Comparison of ENCODE assay signal across 1 fruit fly cellular context in the genomic region with DNA sequence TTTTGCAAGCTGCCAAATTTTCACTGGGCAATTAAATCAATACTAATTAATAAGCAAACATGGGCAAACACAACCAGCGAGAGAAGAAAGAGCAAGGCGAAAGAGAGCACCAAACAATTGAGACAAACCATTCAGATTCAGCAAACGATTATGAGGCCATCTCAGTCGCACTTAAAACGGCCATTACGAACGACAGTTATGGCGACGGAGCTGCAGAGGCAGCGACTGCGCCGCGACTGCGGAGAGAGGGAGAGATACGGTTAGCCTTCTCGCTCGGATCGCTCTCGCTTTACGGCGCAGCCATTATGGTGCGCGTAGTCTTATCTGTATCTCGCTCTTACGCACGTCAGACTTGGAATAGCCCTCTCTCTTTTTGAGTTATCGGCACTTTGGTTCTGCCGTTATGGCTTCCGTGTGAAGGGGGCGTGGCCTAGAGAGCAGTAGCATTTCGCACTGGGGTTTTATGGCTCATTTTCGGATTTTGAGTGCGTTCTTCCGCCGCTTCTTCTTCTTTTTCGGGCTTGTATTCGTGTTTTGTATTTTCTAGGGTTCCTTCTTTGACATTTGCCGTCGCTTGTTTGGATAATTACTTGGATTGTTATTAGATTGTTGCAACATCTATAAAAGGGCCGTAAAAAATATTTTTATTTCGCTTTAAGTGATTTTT.
A peak's percentile ranks its signal among the peaks of the same experiment; 100 is the strongest.
TF ChIP-seq lines count a peak whose summit lies in the region.

No protein-coding gene starts in this region.

TF ChIP-seq in whole organism, embryonic, 481 proteins besides CTCF, POLR2A, EP300 and RAD21 (continued from another document and continues in another):
- TF ChIP-seq prd (optimal IDR thresholded peaks at IDR 0.05; lab: Kevin White, UChicago) (no peak), prd (GFP tag; IDR thresholded peaks at IDR 0.05; lab: Robert Waterston, UW) (peak; percentile 52; the same call in 1 of the 3 replicates), Dll (GFP tag; IDR thresholded peaks at IDR 0.05; lab: Robert Waterston, UW; ENCODE audit: partially characterized antibody) (peak; percentile 55; the same call in 2 of the 4 replicates), CG17829 (tag; optimal IDR thresholded peaks at IDR 0.05; lab: Kevin White, UChicago) (peak; percentile 75), phol (tag; optimal IDR thresholded peaks at IDR 0.05; lab: Kevin White, UChicago) (peak; percentile 99), Mrtf (GFP tag; IDR thresholded peaks at IDR 0.05; lab: Robert Waterston, UW) (no peak), Blimp-1 (GFP tag; optimal IDR thresholded peaks at IDR 0.05; lab: Kevin White, UChicago) (peak; percentile 39), lmd (GFP tag; IDR thresholded peaks at IDR 0.05; lab: Robert Waterston, UW) (no peak), tll (GFP tag; optimal IDR thresholded peaks at IDR 0.05; lab: Kevin White, UChicago) (peak; percentile 89 to 92), ara (GFP tag; IDR thresholded peaks at IDR 0.05; lab: Robert Waterston, UW) (peak; percentile 46; the same call in 1 of the 2 replicates), bcd (GFP tag; optimal IDR thresholded peaks at IDR 0.05; lab: Kevin White, UChicago) (no peak), sna (GFP tag; IDR thresholded peaks at IDR 0.05; lab: Robert Waterston, UW; ENCODE audit: partially characterized antibody) (0 out of 2 replicates have a peak, but pooled peaks have one; percentile 57), CG8359 (GFP tag; optimal IDR thresholded peaks at IDR 0.05; lab: Kevin White, UChicago; ENCODE audit: borderline replicate concordance) (no peak), hkb (optimal IDR thresholded peaks at IDR 0.05; lab: Kevin White, UChicago) (no peak), hkb (GFP tag; IDR thresholded peaks at IDR 0.05; lab: Robert Waterston, UW) (0 out of 2 replicates have a peak, but pooled peaks have one; percentile 48), Ets65A (GFP tag; lab: Kevin White, UChicago) (no peak), CG3995 (GFP tag; optimal IDR thresholded peaks at IDR 0.05; lab: Kevin White, UChicago) (no peak), insv (GFP tag; optimal IDR thresholded peaks at IDR 0.05; lab: Kevin White, UChicago) (peak in 1 of 2 experiments; percentile 14), CG3163 (GFP tag; optimal IDR thresholded peaks at IDR 0.05; lab: Kevin White, UChicago) (peak; percentile 34), CG1832 (GFP tag; optimal IDR thresholded peaks at IDR 0.05; lab: Kevin White, UChicago) (peak; percentile 100), Scr (GFP tag; IDR thresholded peaks at IDR 0.05; lab: Robert Waterston, UW; ENCODE audit: partially characterized antibody) (peak; percentile 61), CG10209 (GFP tag; optimal IDR thresholded peaks at IDR 0.05; lab: Kevin White, UChicago) (no peak), CG6689 (GFP tag; IDR thresholded peaks at IDR 0.05; lab: Robert Waterston, UW) (no peak), pros (GFP tag; optimal IDR thresholded peaks at IDR 0.05; lab: Kevin White, UChicago) (peak; percentile 78), inv (GFP tag; IDR thresholded peaks at IDR 0.05; lab: Robert Waterston, UW; ENCODE audit: partially characterized antibody) (peak; percentile 50), CG3065 (GFP tag; optimal IDR thresholded peaks at IDR 0.05; lab: Kevin White, UChicago) (peak; percentile 91), D19A (tag; optimal IDR thresholded peaks at IDR 0.05; lab: Kevin White, UChicago) (no peak), D (optimal IDR thresholded peaks at IDR 0.05; lab: Kevin White, UChicago) (peak; percentile 99), D (GFP tag; optimal IDR thresholded peaks at IDR 0.05; lab: Kevin White, UChicago) (peak; percentile 39), cg (GFP tag; optimal IDR thresholded peaks at IDR 0.05; lab: Kevin White, UChicago) (peak; percentile 77), onecut (GFP tag; IDR thresholded peaks at IDR 0.05; lab: Robert Waterston, UW) (peak; percentile 49; the same call in 1 of the 2 replicates), CG32532 (GFP tag; IDR thresholded peaks at IDR 0.05; lab: Robert Waterston, UW) (peak; percentile 27; the same call in 1 of the 2 replicates), zen (tag; optimal IDR thresholded peaks at IDR 0.05; lab: Kevin White, UChicago) (peak; percentile 89), CG11696 (GFP tag; IDR thresholded peaks at IDR 0.05; lab: Robert Waterston, UW) (no peak), nerfin-1 (tag; optimal IDR thresholded peaks at IDR 0.05; lab: Kevin White, UChicago) (peak; percentile 38), oc (tag; optimal IDR thresholded peaks at IDR 0.05; lab: Kevin White, UChicago) (peak; percentile 92), chinmo (GFP tag; IDR thresholded peaks at IDR 0.05; lab: Robert Waterston, UW; ENCODE audit: partially characterized antibody) (peak; percentile 95), CG6791 (GFP tag; IDR thresholded peaks at IDR 0.05; lab: Robert Waterston, UW; ENCODE audit: partially characterized antibody) (peak; percentile 64; the same call in 1 of the 3 replicates), Med (GFP tag; lab: Kevin White, UChicago) (peak; percentile 57), NK7.1 (GFP tag; optimal IDR thresholded peaks at IDR 0.05; lab: Kevin White, UChicago) (no peak), Trl (optimal IDR thresholded peaks at IDR 0.05; lab: Kevin White, UChicago) (peak; percentile 69 to 90), Trl (GFP tag; optimal IDR thresholded peaks at IDR 0.05; lab: Kevin White, UChicago) (peak; percentile 13), Opbp (GFP tag; IDR thresholded peaks at IDR 0.05; lab: Robert Waterston, UW; ENCODE audit: partially characterized antibody) (peak; percentile 73), Sox102F (GFP tag; optimal IDR thresholded peaks at IDR 0.05; lab: Kevin White, UChicago) (no peak), dmrt99B (tag; optimal IDR thresholded peaks at IDR 0.05; lab: Kevin White, UChicago) (no peak), CG15479 (GFP tag; optimal IDR thresholded peaks at IDR 0.05; lab: Kevin White, UChicago) (peak; percentile 49), slou (GFP tag; optimal IDR thresholded peaks at IDR 0.05; lab: Kevin White, UChicago) (no peak), hb (GFP tag; IDR thresholded peaks at IDR 0.05; lab: Robert Waterston, UW; ENCODE audit: partially characterized antibody) (peak; percentile 12; the same call in 1 of the 3 replicates), CG14860 (GFP tag; IDR thresholded peaks at IDR 0.05; lab: Robert Waterston, UW; ENCODE audit: partially characterized antibody) (0 out of 3 replicates have a peak, but pooled peaks have one; percentile 14), CG18262 (tag; optimal IDR thresholded peaks at IDR 0.05; lab: Kevin White, UChicago) (peak; percentile 40), Adf1 (GFP tag; IDR thresholded peaks at IDR 0.05; lab: Robert Waterston, UW) (peak; percentile 100), CG16813 (GFP tag; IDR thresholded peaks at IDR 0.05; lab: Robert Waterston, UW; ENCODE audit: partially characterized antibody) (0 out of 3 replicates have a peak, but pooled peaks have one; percentile 23), bowl (GFP tag; IDR thresholded peaks at IDR 0.05; lab: Robert Waterston, UW) (peak; percentile 50; the same call in 1 of the 2 replicates), CG2199 (GFP tag; IDR thresholded peaks at IDR 0.05; lab: Robert Waterston, UW) (0 out of 3 replicates have a peak, but pooled peaks have one; percentile 35), pb (GFP tag; optimal IDR thresholded peaks at IDR 0.05; lab: Kevin White, UChicago) (no peak), grn (GFP tag; optimal IDR thresholded peaks at IDR 0.05; lab: Kevin White, UChicago) (peak; percentile 30), Nf-YA (GFP tag; IDR thresholded peaks at IDR 0.05; lab: Robert Waterston, UW) (peak; percentile 80), CG11085 (GFP tag; IDR thresholded peaks at IDR 0.05; lab: Robert Waterston, UW) (no peak), pho (GFP tag; optimal IDR thresholded peaks at IDR 0.05; lab: Kevin White, UChicago) (peak; percentile 37), gsb-n (tag; optimal IDR thresholded peaks at IDR 0.05; lab: Kevin White, UChicago) (peak; percentile 65), CG42726 (GFP tag; IDR thresholded peaks at IDR 0.05; lab: Robert Waterston, UW; ENCODE audit: partially characterized antibody) (no peak), sob (GFP tag; IDR thresholded peaks at IDR 0.05; lab: Robert Waterston, UW) (peak; percentile 70; the same call in 1 of the 2 replicates), ken (GFP tag; IDR thresholded peaks at IDR 0.05; lab: Robert Waterston, UW) (no peak), Stat92E (GFP tag; optimal IDR thresholded peaks at IDR 0.05; lab: Kevin White, UChicago) (peak in 1 of 3 experiments; percentile 60), sr (GFP tag; IDR thresholded peaks at IDR 0.05; lab: Robert Waterston, UW) (peak; percentile 51; the same call in 2 of the 3 replicates), Abd-B (GFP tag; optimal IDR thresholded peaks at IDR 0.05; lab: Kevin White, UChicago) (peak; percentile 92), CG33213 (GFP tag; optimal IDR thresholded peaks at IDR 0.05; lab: Kevin White, UChicago) (no peak), cad (GFP tag; optimal IDR thresholded peaks at IDR 0.05; lab: Kevin White, UChicago) (peak; percentile 96), fd64A (GFP tag; optimal IDR thresholded peaks at IDR 0.05; lab: Kevin White, UChicago) (peak; percentile 3), zen2 (GFP tag; IDR thresholded peaks at IDR 0.05; lab: Robert Waterston, UW; ENCODE audit: partially characterized antibody) (peak; percentile 51; the same call in 1 of the 3 replicates), ftz-f1 (GFP tag; optimal IDR thresholded peaks at IDR 0.05; lab: Kevin White, UChicago) (peak; percentile 63), CoRest (tag; optimal IDR thresholded peaks at IDR 0.05; lab: Kevin White, UChicago) (peak; percentile 80), Hmr (GFP tag; optimal IDR thresholded peaks at IDR 0.05; lab: Kevin White, UChicago) (no peak), rib (GFP tag; IDR thresholded peaks at IDR 0.05; lab: Robert Waterston, UW) (peak; percentile 80), ewg (GFP tag; optimal IDR thresholded peaks at IDR 0.05; lab: Kevin White, UChicago) (peak; percentile 99), Nf-YB (GFP tag; optimal IDR thresholded peaks at IDR 0.05; lab: Kevin White, UChicago) (peak; percentile 97), nmo (GFP tag; optimal IDR thresholded peaks at IDR 0.05; lab: Kevin White, UChicago) (peak; percentile 79), HmgZ (tag; optimal IDR thresholded peaks at IDR 0.05; lab: Kevin White, UChicago) (peak; percentile 59), Aef1 (GFP tag; IDR thresholded peaks at IDR 0.05; lab: Robert Waterston, UW) (no peak), lbe (GFP tag; optimal IDR thresholded peaks at IDR 0.05; lab: Kevin White, UChicago) (no peak), CG8290 (GFP tag; optimal IDR thresholded peaks at IDR 0.05; lab: Kevin White, UChicago) (no peak), CG8290 (tag; optimal IDR thresholded peaks at IDR 0.05; lab: Kevin White, UChicago) (peak in 1 of 2 experiments; percentile 28), Neu2 (GFP tag; optimal IDR thresholded peaks at IDR 0.05; lab: Kevin White, UChicago; ENCODE audit: borderline replicate concordance) (peak; percentile 45), fd102C (GFP tag; optimal IDR thresholded peaks at IDR 0.05; lab: Kevin White, UChicago) (no peak), CG14014 (GFP tag; IDR thresholded peaks at IDR 0.05; lab: Robert Waterston, UW) (0 out of 2 replicates have a peak, but pooled peaks have one; percentile 28), Nf-YC (tag; optimal IDR thresholded peaks at IDR 0.05; lab: Kevin White, UChicago) (peak; percentile 98), HmgD (GFP tag; optimal IDR thresholded peaks at IDR 0.05; lab: Kevin White, UChicago) (peak; percentile 91), odd (GFP tag; optimal IDR thresholded peaks at IDR 0.05; lab: Kevin White, UChicago) (peak; percentile 93), CG6175 (GFP tag; IDR thresholded peaks at IDR 0.05; lab: Robert Waterston, UW) (no peak), vnd (GFP tag; IDR thresholded peaks at IDR 0.05; lab: Robert Waterston, UW; ENCODE audit: partially characterized antibody) (peak; percentile 60), CG8478 (optimal IDR thresholded peaks at IDR 0.05; lab: Kevin White, UChicago) (peak; percentile 99), CG16863 (GFP tag; optimal IDR thresholded peaks at IDR 0.05; lab: Kevin White, UChicago) (no peak), CG4707 (GFP tag; optimal IDR thresholded peaks at IDR 0.05; lab: Kevin White, UChicago) (no peak), sd (tag; optimal IDR thresholded peaks at IDR 0.05; lab: Kevin White, UChicago) (peak; percentile 72), tna (GFP tag; IDR thresholded peaks at IDR 0.05; lab: Robert Waterston, UW; ENCODE audit: partially characterized antibody) (peak; percentile 72; the same call in 1 of the 2 replicates), sens (GFP tag; lab: Kevin White, UChicago) (peak; percentile 69), CG43689 (GFP tag; IDR thresholded peaks at IDR 0.05; lab: Robert Waterston, UW) (no peak), Xrp1 (GFP tag; IDR thresholded peaks at IDR 0.05; lab: Robert Waterston, UW) (0 out of 2 replicates have a peak, but pooled peaks have one; percentile 9), CG13287 (GFP tag; IDR thresholded peaks at IDR 0.05; lab: Robert Waterston, UW; ENCODE audit: partially characterized antibody) (peak; percentile 37; the same call in 1 of the 2 replicates), Deaf1 (tag; optimal IDR thresholded peaks at IDR 0.05; lab: Kevin White, UChicago) (peak; percentile 66), twi (tag; optimal IDR thresholded peaks at IDR 0.05; lab: Kevin White, UChicago) (peak; percentile 89), tx (GFP tag; optimal IDR thresholded peaks at IDR 0.05; lab: Kevin White, UChicago) (no peak), sug (tag; optimal IDR thresholded peaks at IDR 0.05; lab: Kevin White, UChicago) (peak; percentile 14), CG12769 (tag; optimal IDR thresholded peaks at IDR 0.05; lab: Kevin White, UChicago) (peak; percentile 59), CG10462 (GFP tag; optimal IDR thresholded peaks at IDR 0.05; lab: Kevin White, UChicago) (no peak), nerfin-2 (GFP tag; IDR thresholded peaks at IDR 0.05; lab: Robert Waterston, UW; ENCODE audit: partially characterized antibody) (peak; percentile 11; the same call in 1 of the 2 replicates), amos (GFP tag; IDR thresholded peaks at IDR 0.05; lab: Robert Waterston, UW; ENCODE audit: partially characterized antibody) (peak; percentile 34; the same call in 1 of the 2 replicates), crol (GFP tag; IDR thresholded peaks at IDR 0.05; lab: Robert Waterston, UW) (peak; percentile 54), Dbx (GFP tag; IDR thresholded peaks at IDR 0.05; lab: Robert Waterston, UW) (0 out of 3 replicates have a peak, but pooled peaks have one; percentile 33), CG10543 (GFP tag; optimal IDR thresholded peaks at IDR 0.05; lab: Kevin White, UChicago) (peak; percentile 50), Pdp1 (GFP tag; optimal IDR thresholded peaks at IDR 0.05; lab: Kevin White, UChicago) (peak in 1 of 2 experiments; percentile 80), z (GFP tag; IDR thresholded peaks at IDR 0.05; lab: Robert Waterston, UW) (peak; percentile 96), exex (tag; optimal IDR thresholded peaks at IDR 0.05; lab: Kevin White, UChicago) (peak; percentile 24), CG8924 (tag; optimal IDR thresholded peaks at IDR 0.05; lab: Kevin White, UChicago) (peak; percentile 29), B-H2 (GFP tag; optimal IDR thresholded peaks at IDR 0.05; lab: Kevin White, UChicago) (peak; percentile 7)
